Fruit fly (Drosophila melanogaster): Measurements from ENCODE around the gene msi.
A peak's percentile ranks its signal among the peaks of the same experiment; 100 is the strongest.

Gene msi

dm6 chr3R:25493294-25494187 is 22.4 kb upstream of the msi start:
- TF ChIP-seq Lim3 (GFP tag; IDR thresholded peaks at IDR 0.05) = no peak
- no peak for TF ChIP-seq prd (optimal IDR thresholded peaks at IDR 0.05)
- no peak for TF ChIP-seq prd (GFP tag; IDR thresholded peaks at IDR 0.05)
- no peak for TF ChIP-seq CG31388 (GFP tag; optimal IDR thresholded peaks at IDR 0.05)
- TF ChIP-seq Atf3 (GFP tag; optimal IDR thresholded peaks at IDR 0.05) = no peak
- no peak for TF ChIP-seq tin (GFP tag; optimal IDR thresholded peaks at IDR 0.05)
- no peak for TF ChIP-seq hth (optimal IDR thresholded peaks at IDR 0.05)
- TF ChIP-seq H15 (GFP tag; IDR thresholded peaks at IDR 0.05) = no peak
- TF ChIP-seq inv (GFP tag; IDR thresholded peaks at IDR 0.05; ENCODE audit: partially characterized antibody) = no peak
- TF ChIP-seq yki (optimal IDR thresholded peaks at IDR 0.05) = no peak
- no peak for TF ChIP-seq CG11696 (GFP tag; IDR thresholded peaks at IDR 0.05)
- no peak for TF ChIP-seq CG9817 (tag; optimal IDR thresholded peaks at IDR 0.05)
- TF ChIP-seq Xbp1 (GFP tag; optimal IDR thresholded peaks at IDR 0.05) = no peak
- TF ChIP-seq Dip2 (GFP tag; IDR thresholded peaks at IDR 0.05) = no peak
- no peak for TF ChIP-seq CG17802 (tag; optimal IDR thresholded peaks at IDR 0.05)
- peak; percentile 11 for TF ChIP-seq Nf-YC (tag; optimal IDR thresholded peaks at IDR 0.05)
- TF ChIP-seq jigr1 (GFP tag; IDR thresholded peaks at IDR 0.05) = no peak
- no peak for TF ChIP-seq dimm (GFP tag; IDR thresholded peaks at IDR 0.05)
- no peak for TF ChIP-seq ind (GFP tag; optimal IDR thresholded peaks at IDR 0.05)
- no peak for TF ChIP-seq wdn (GFP tag; IDR thresholded peaks at IDR 0.05)
- no peak for TF ChIP-seq CG15479 (GFP tag; optimal IDR thresholded peaks at IDR 0.05)
- peak; percentile 67 for TF ChIP-seq vvl (GFP tag; IDR thresholded peaks at IDR 0.05)
- TF ChIP-seq Dref (GFP tag; IDR thresholded peaks at IDR 0.05) = no peak
- TF ChIP-seq Tbp (GFP tag; optimal IDR thresholded peaks at IDR 0.05) = no peak
- no peak for TF ChIP-seq CG6765 (GFP tag; optimal IDR thresholded peaks at IDR 0.05)
- no peak for TF ChIP-seq pan (optimal IDR thresholded peaks at IDR 0.05)
- TF ChIP-seq pan (GFP tag; optimal IDR thresholded peaks at IDR 0.05 in 1 of 2, IDR thresholded peaks at IDR 0.05 in 1 of 2) = no peak
- TF ChIP-seq tgo (GFP tag; IDR thresholded peaks at IDR 0.05) = no peak
- no peak for TF ChIP-seq PHDP (tag; optimal IDR thresholded peaks at IDR 0.05)
- no peak for TF ChIP-seq H2.0 (GFP tag; IDR thresholded peaks at IDR 0.05)
- no peak for TF ChIP-seq Sox100B (GFP tag; optimal IDR thresholded peaks at IDR 0.05)
- TF ChIP-seq CG10979 (tag; optimal IDR thresholded peaks at IDR 0.05) = no peak
- TF ChIP-seq fd64A (GFP tag; optimal IDR thresholded peaks at IDR 0.05) = no peak
- TF ChIP-seq stwl (tag; optimal IDR thresholded peaks at IDR 0.05) = peak; percentile 51
- TF ChIP-seq CG32532 (GFP tag; IDR thresholded peaks at IDR 0.05) = no peak
- no peak for TF ChIP-seq D19A (tag; optimal IDR thresholded peaks at IDR 0.05)
- TF ChIP-seq CG17359 (tag; optimal IDR thresholded peaks at IDR 0.05) = no peak
- TF ChIP-seq CG12391 (tag; optimal IDR thresholded peaks at IDR 0.05) = no peak
- no peak for TF ChIP-seq CG1647 (GFP tag; optimal IDR thresholded peaks at IDR 0.05)
- TF ChIP-seq CG10321 (GFP tag; IDR thresholded peaks at IDR 0.05) = no peak
- no peak for TF ChIP-seq CG4328 (GFP tag; optimal IDR thresholded peaks at IDR 0.05)
- no peak for TF ChIP-seq dmrt11E (tag; optimal IDR thresholded peaks at IDR 0.05)
- no peak for TF ChIP-seq Atf6 (GFP tag; IDR thresholded peaks at IDR 0.05)
- TF ChIP-seq zfh2 (GFP tag; optimal IDR thresholded peaks at IDR 0.05) = no peak
- peak; percentile 17 for TF ChIP-seq CG2712 (tag; optimal IDR thresholded peaks at IDR 0.05)
- TF ChIP-seq HHEX (GFP tag; optimal IDR thresholded peaks at IDR 0.05) = no peak
- TF ChIP-seq CG13775 (GFP tag; optimal IDR thresholded peaks at IDR 0.05) = no peak
- TF ChIP-seq bcd (GFP tag; optimal IDR thresholded peaks at IDR 0.05) = no peak
- TF ChIP-seq Dp (GFP tag; optimal IDR thresholded peaks at IDR 0.05) = peak; percentile 91
- TF ChIP-seq twi (tag; optimal IDR thresholded peaks at IDR 0.05) = no peak
- no peak for TF ChIP-seq ash1 (GFP tag; optimal IDR thresholded peaks at IDR 0.05)
- TF ChIP-seq CG12219 (GFP tag; optimal IDR thresholded peaks at IDR 0.05) = no peak
